Worm (Caenorhabditis elegans) whole organism, L2 larva: ENCODE data around the gene C38D4.7.

Source experiments
- ceh-82 ChIP-seq: fragments of 150-350 bp; optimal IDR thresholded peaks from 2 replicates; lab custom pipeline; 2014; ENCODE audit warnings: missing biosample characterization, missing genetic modification characterization
- dmd-4 ChIP-seq: sonication (generic microtip); optimal IDR thresholded peaks from 2 replicates; lab custom pipeline; 2017; ENCODE audit warnings: missing biosample characterization, missing genetic modification characterization
- lin-13 ChIP-seq: fragments of 150-350 bp; optimal IDR thresholded peaks from 2 replicates; lab custom pipeline; 2014; ENCODE audit warnings: missing biosample characterization, missing genetic modification reagents, missing genetic modification characterization
- lin-39 ChIP-seq: fragments of 150-350 bp; optimal IDR thresholded peaks from 2 replicates; lab custom pipeline; 2014; ENCODE audit warnings: missing biosample characterization, missing genetic modification reagents, missing genetic modification characterization
- nhr-23 ChIP-seq: fragments of 150-350 bp; optimal IDR thresholded peaks from 2 replicates; lab custom pipeline; 2014; ENCODE audit warnings: missing biosample characterization, missing genetic modification reagents, missing genetic modification characterization
- nhr-237 ChIP-seq: fragments of 150-350 bp; optimal IDR thresholded peaks from 2 replicates; lab custom pipeline; 2014; ENCODE audit warnings: missing biosample characterization, missing genetic modification characterization
- nhr-77 ChIP-seq: fragments of 150-350 bp; optimal IDR thresholded peaks from 2 replicates; lab custom pipeline; 2014; ENCODE audit warnings: missing biosample characterization, missing genetic modification characterization
- unc-62 ChIP-seq: fragments of 150-350 bp; optimal IDR thresholded peaks from 2 replicates; lab custom pipeline; 2014; ENCODE audit warnings: missing biosample characterization, missing genetic modification reagents, missing genetic modification characterization
- zag-1 ChIP-seq: fragments of 150-350 bp; optimal IDR thresholded peaks from 2 replicates; lab custom pipeline; 2014; ENCODE audit warnings: missing biosample characterization, missing genetic modification characterization

ce11 chrIII:4814730-4815129 lies 3.6 kb upstream of the C38D4.7 start, which contains the start of gene arl-6:
- no peak for TF ChIP-seq unc-62 (GFP tag; lab: Kevin White, UChicago)
- no peak for TF ChIP-seq nhr-77 (tag; lab: Kevin White, UChicago)
- no peak for TF ChIP-seq lin-13
- TF ChIP-seq lin-39 (tag; lab: Kevin White, UChicago), result no peak
- TF ChIP-seq nhr-23, result no peak
- no peak for TF ChIP-seq dmd-4
- TF ChIP-seq zag-1 (tag; lab: Kevin White, UChicago), result no peak
- no peak for TF ChIP-seq nhr-237 (tag; lab: Kevin White, UChicago)
- no peak for TF ChIP-seq ceh-82 (tag; lab: Kevin White, UChicago)
